Fruit fly (Drosophila melanogaster) Kc167 (cell line): Measurements from ENCODE around the gene Mps1.

ENCODE experiments used
- Myc ChIP-seq: fragments of >200 bp; optimal IDR thresholded peaks from 2 replicates; lab custom pipeline; 2017; ENCODE audit warnings: missing external identifiers
- Sin3A ChIP-seq: fragments of >200 bp; optimal IDR thresholded peaks from 2 replicates; lab custom pipeline; 2018; ENCODE audit warnings: missing external identifiers
- h ChIP-seq: fragments of >200 bp; optimal IDR thresholded peaks from 3 replicates; lab custom pipeline; 2018; ENCODE audit warnings: missing external identifiers
- insv ChIP-seq: fragments of >200 bp; optimal IDR thresholded peaks from 3 replicates; lab custom pipeline; 2018; ENCODE audit warnings: missing external identifiers
- psq ChIP-seq: fragments of >200 bp; optimal IDR thresholded peaks from 2 replicates; lab custom pipeline; 2017; ENCODE audit warnings: missing external identifiers

- TF ChIP-seq psq, result no peak
- no peak for TF ChIP-seq insv (lab: Kevin White, UChicago)
- no peak for TF ChIP-seq h (lab: Kevin White, UChicago)
- TF ChIP-seq Myc (lab: Kevin White, UChicago), result no peak
- no peak for TF ChIP-seq Sin3A (lab: Kevin White, UChicago)
Measured at dm6 chr3R:17710900-17711645, 40.0 kb downstream of the Mps1 start.
